Fruit fly (Drosophila melanogaster): ENCODE measurements around the gene RpS19b.

RpS19b gene

DNA sequence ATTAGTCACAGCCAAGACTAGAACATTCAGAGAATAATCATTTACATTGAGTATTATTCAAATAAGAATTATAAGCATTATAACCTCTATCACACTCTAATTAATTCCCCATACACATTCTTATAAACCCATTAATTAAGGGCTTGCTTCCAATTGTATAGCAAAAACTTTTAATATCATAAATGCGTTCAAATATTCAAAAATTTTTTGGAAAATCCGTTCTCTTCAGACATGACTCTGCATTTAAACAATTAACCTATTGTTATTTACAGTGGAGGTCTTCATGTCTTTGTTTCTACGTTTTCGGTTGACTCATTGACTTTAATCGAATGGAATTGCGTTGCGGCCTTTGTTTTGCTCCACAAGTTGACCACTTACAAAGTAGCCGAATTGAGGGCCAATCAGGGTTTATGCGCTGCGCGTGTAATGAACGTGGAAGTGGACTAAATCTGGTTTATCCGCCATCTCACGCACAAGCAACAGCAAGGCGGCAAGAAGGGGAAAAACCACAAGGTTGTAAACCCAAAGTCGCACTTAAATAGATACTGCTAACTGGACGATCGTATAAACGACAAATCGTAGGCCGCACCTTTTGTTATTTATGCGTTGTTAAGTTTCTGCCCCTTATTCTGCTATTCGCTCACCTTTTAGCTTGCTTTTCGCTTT lies 12.3 kb downstream of the RpS19b start (continued):
- TF ChIP-seq CG8359 (GFP tag; optimal IDR thresholded peaks at IDR 0.05; ENCODE audit: borderline replicate concordance), result no peak
- peak; percentile 42; the same call in 1 of the 4 replicates for TF ChIP-seq Gug (GFP tag; IDR thresholded peaks at IDR 0.05)
- no peak for TF ChIP-seq CG33213 (GFP tag; optimal IDR thresholded peaks at IDR 0.05)
- TF ChIP-seq sd (tag; optimal IDR thresholded peaks at IDR 0.05), result peak; percentile 46
- TF ChIP-seq yki (optimal IDR thresholded peaks at IDR 0.05), result no peak
- TF ChIP-seq CG1832 (GFP tag; optimal IDR thresholded peaks at IDR 0.05), result no peak
- no peak for TF ChIP-seq en (GFP tag; optimal IDR thresholded peaks at IDR 0.05)
- peak; percentile 77 for TF ChIP-seq pb (GFP tag; optimal IDR thresholded peaks at IDR 0.05)
- TF ChIP-seq CG7357 (GFP tag; IDR thresholded peaks at IDR 0.05), result no peak
- no peak for TF ChIP-seq pros (GFP tag; optimal IDR thresholded peaks at IDR 0.05)
- no peak for TF ChIP-seq zfh1 (GFP tag; IDR thresholded peaks at IDR 0.05)
- no peak for TF ChIP-seq Oli (tag; optimal IDR thresholded peaks at IDR 0.05)
- TF ChIP-seq nom (GFP tag; optimal IDR thresholded peaks at IDR 0.05), result peak; percentile 58
- peak; percentile 37; the same call in 1 of the 2 replicates for TF ChIP-seq ttk (GFP tag; IDR thresholded peaks at IDR 0.05)
- no peak for TF ChIP-seq Scr (GFP tag; IDR thresholded peaks at IDR 0.05; ENCODE audit: partially characterized antibody)
- no peak for TF ChIP-seq Six4 (GFP tag; optimal IDR thresholded peaks at IDR 0.05)
- no peak for TF ChIP-seq sr (GFP tag; IDR thresholded peaks at IDR 0.05)
- TF ChIP-seq pzg (GFP tag; optimal IDR thresholded peaks at IDR 0.05), result peak; percentile 2
- no peak for TF ChIP-seq CG16863 (GFP tag; optimal IDR thresholded peaks at IDR 0.05)
- peak; percentile 43 for TF ChIP-seq unpg (GFP tag; optimal IDR thresholded peaks at IDR 0.05)
- no peak for TF ChIP-seq CG7928 (GFP tag; optimal IDR thresholded peaks at IDR 0.05)
- TF ChIP-seq nerfin-1 (tag; optimal IDR thresholded peaks at IDR 0.05), result no peak
- no peak for TF ChIP-seq Elba2 (GFP tag; optimal IDR thresholded peaks at IDR 0.05)
- peak; percentile 76 for TF ChIP-seq CG2120 (GFP tag; optimal IDR thresholded peaks at IDR 0.05)
- TF ChIP-seq kah (GFP tag; optimal IDR thresholded peaks at IDR 0.05), result no peak
- TF ChIP-seq Meics (GFP tag; optimal IDR thresholded peaks at IDR 0.05), result peak; percentile 59
- TF ChIP-seq Neu2 (GFP tag; optimal IDR thresholded peaks at IDR 0.05; ENCODE audit: borderline replicate concordance), result no peak
- no peak for TF ChIP-seq danr (GFP tag; IDR thresholded peaks at IDR 0.05)
- peak; percentile 71 for TF ChIP-seq Hmr (GFP tag; optimal IDR thresholded peaks at IDR 0.05)
- peak; percentile 9; the same call in 1 of the 2 replicates for TF ChIP-seq E2f2 (GFP tag; IDR thresholded peaks at IDR 0.05)
- no peak for TF ChIP-seq CG10462 (GFP tag; optimal IDR thresholded peaks at IDR 0.05)
- peak; percentile 46; the same call in 1 of the 2 replicates for TF ChIP-seq CG11085 (GFP tag; IDR thresholded peaks at IDR 0.05)
- TF ChIP-seq ken (GFP tag; IDR thresholded peaks at IDR 0.05), result peak; percentile 66; the same call in 2 of the 3 replicates
- TF ChIP-seq CG2889 (GFP tag; IDR thresholded peaks at IDR 0.05), result no peak
- no peak for TF ChIP-seq CG16815 (GFP tag; optimal IDR thresholded peaks at IDR 0.05)
- peak; percentile 75 for TF ChIP-seq CG16779 (GFP tag; IDR thresholded peaks at IDR 0.05)
- no peak for TF ChIP-seq eyg (GFP tag; optimal IDR thresholded peaks at IDR 0.05)
- TF ChIP-seq gsb (GFP tag; IDR thresholded peaks at IDR 0.05), result peak; percentile 71
- TF ChIP-seq Chrac-16 (GFP tag; optimal IDR thresholded peaks at IDR 0.05), result peak; percentile 9
- TF ChIP-seq cas (GFP tag; IDR thresholded peaks at IDR 0.05), result 0 out of 2 replicates have a peak, but pooled peaks have one; percentile 40
- no peak for TF ChIP-seq CkIIα-i1 (GFP tag; IDR thresholded peaks at IDR 0.05)
- TF ChIP-seq mam (GFP tag; optimal IDR thresholded peaks at IDR 0.05), result peak; percentile 40
- TF ChIP-seq tin (GFP tag; optimal IDR thresholded peaks at IDR 0.05), result peak; percentile 20
- TF ChIP-seq CG17912 (GFP tag; optimal IDR thresholded peaks at IDR 0.05), result no peak
- no peak for TF ChIP-seq CG11560 (tag; IDR thresholded peaks at IDR 0.05)
- no peak for TF ChIP-seq Ssrp (tag; optimal IDR thresholded peaks at IDR 0.05)
- TF ChIP-seq Sox102F (GFP tag; optimal IDR thresholded peaks at IDR 0.05), result peak; percentile 35
- no peak for TF ChIP-seq CG4707 (GFP tag; optimal IDR thresholded peaks at IDR 0.05)
- TF ChIP-seq scrt (GFP tag; optimal IDR thresholded peaks at IDR 0.05), result peak; percentile 43
- no peak; the same call in 1 of the 2 replicates for TF ChIP-seq sim (GFP tag; IDR thresholded peaks at IDR 0.05)
